Fruit fly (Drosophila melanogaster) whole organism, embryonic: ENCODE measurements around the gene CG1999.

ENCODE experiments used
- Ada2b ChIP-seq: fragments of 200-800 bp; sonication (Bioruptor generic); IDR thresholded peaks from 2 replicates; pipeline ENCODE4 v1.3.6; 2022; ENCODE audit warnings: missing biosample characterization, missing genetic modification characterization
- CG10209 ChIP-seq: fragments of 200-800 bp; sonication (Bioruptor generic); optimal IDR thresholded peaks from 3 replicates; lab custom pipeline; 2017; ENCODE audit warnings: missing biosample characterization, mild to moderate bottlenecking, missing genetic modification characterization, missing genetic modification reagents
- CG10366 ChIP-seq: fragments of 200-800 bp; sonication (Bioruptor generic); IDR thresholded peaks from 2 replicates; pipeline ENCODE4 v1.3.6; 2022; ENCODE audit warnings: missing biosample characterization, missing genetic modification characterization
- CG10654 ChIP-seq: fragments of 200-800 bp; sonication (Bioruptor generic); optimal IDR thresholded peaks from 2 replicates; lab custom pipeline; 2016; ENCODE audit warnings: missing biosample characterization, missing genetic modification characterization
- CG11456 ChIP-seq: fragments of 200-800 bp; sonication (Bioruptor generic); IDR thresholded peaks from 3 replicates; pipeline ENCODE4 v1.3.6; 2022; ENCODE audit warnings: missing biosample characterization, missing genetic modification characterization
- CG12219 ChIP-seq: fragments of 200-800 bp; sonication (Bioruptor generic); optimal IDR thresholded peaks from 3 replicates; lab custom pipeline; 2018; ENCODE audit warnings: missing biosample characterization, mild to moderate bottlenecking, missing genetic modification characterization
- CG1233 ChIP-seq: fragments of 200-800 bp; sonication (Bioruptor generic); optimal IDR thresholded peaks from 4 replicates; lab custom pipeline; 2018; ENCODE audit warnings: missing biosample characterization, mild to moderate bottlenecking, missing genetic modification characterization
- CG12391 ChIP-seq: fragments of 200-800 bp; sonication (Bioruptor generic); optimal IDR thresholded peaks from 3 replicates; lab custom pipeline; 2018; ENCODE audit warnings: missing biosample characterization, mild to moderate bottlenecking, missing genetic modification characterization, moderate library complexity
- CG13775 ChIP-seq: fragments of 200-800 bp; sonication (Bioruptor generic); optimal IDR thresholded peaks from 3 replicates; lab custom pipeline; 2017; ENCODE audit warnings: missing biosample characterization, mild to moderate bottlenecking, missing genetic modification characterization
- CG17361 ChIP-seq: fragments of 200-800 bp; sonication (Bioruptor generic); IDR thresholded peaks from 3 replicates; pipeline ENCODE4 v1.3.6; 2022; ENCODE audit warnings: missing biosample characterization, missing genetic modification characterization
- CG32532 ChIP-seq: fragments of 200-800 bp; sonication (Bioruptor generic); IDR thresholded peaks from 2 replicates; pipeline ENCODE4 v1.3.6; 2022; ENCODE audit warnings: missing biosample characterization, missing genetic modification characterization
- CG4360 ChIP-seq: fragments of 200-800 bp; sonication (Bioruptor generic); IDR thresholded peaks from 2 replicates; pipeline ENCODE4 v1.3.6; 2022; ENCODE audit warnings: missing biosample characterization, missing genetic modification characterization
- CG4404 ChIP-seq: fragments of 200-800 bp; sonication (Bioruptor generic); IDR thresholded peaks from 2 replicates; pipeline ENCODE4 v1.3.6; 2022; ENCODE audit warnings: missing biosample characterization, missing genetic modification characterization
- CG6683 ChIP-seq: fragments of 200-800 bp; sonication (Bioruptor generic); optimal IDR thresholded peaks from 2 replicates; lab custom pipeline; 2017; ENCODE audit warnings: missing biosample characterization, mild to moderate bottlenecking, missing genetic modification characterization, missing genetic modification reagents
- CG6689 ChIP-seq: fragments of 200-800 bp; sonication (Bioruptor generic); IDR thresholded peaks from 2 replicates; pipeline ENCODE4 v1.3.6; 2022; ENCODE audit warnings: missing biosample characterization, missing genetic modification characterization
- CG7839 ChIP-seq: fragments of 200-800 bp; sonication (Bioruptor generic); optimal IDR thresholded peaks from 3 replicates; lab custom pipeline; 2018; ENCODE audit warnings: missing biosample characterization, mild to moderate bottlenecking, missing genetic modification characterization, moderate library complexity
- CG8281 ChIP-seq: fragments of 200-800 bp; sonication (Bioruptor generic); optimal IDR thresholded peaks from 2 replicates; lab custom pipeline; 2018; ENCODE audit warnings: missing biosample characterization, mild to moderate bottlenecking, missing genetic modification characterization, moderate library complexity
- CG9215 ChIP-seq: fragments of 200-800 bp; sonication (Bioruptor generic); IDR thresholded peaks from 2 replicates; pipeline ENCODE4 v1.3.6; 2022; ENCODE audit warnings: missing biosample characterization, missing genetic modification characterization
- CG9609 ChIP-seq: fragments of 200-800 bp; sonication (Bioruptor generic); optimal IDR thresholded peaks from 3 replicates; lab custom pipeline; 2016; ENCODE audit warnings: missing biosample characterization, missing genetic modification characterization
- Chrac-16 ChIP-seq: fragments of 200-800 bp; sonication (Bioruptor generic); optimal IDR thresholded peaks from 3 replicates; lab custom pipeline; 2016; ENCODE audit warnings: missing biosample characterization, missing genetic modification characterization
- CoRest ChIP-seq: fragments of 200-800 bp; sonication (Bioruptor generic); optimal IDR thresholded peaks from 3 replicates; lab custom pipeline; 2018; ENCODE audit warnings: missing biosample characterization, mild to moderate bottlenecking, missing genetic modification characterization, moderate library complexity
- Dad ChIP-seq: fragments of 200-800 bp; sonication (Bioruptor generic); optimal IDR thresholded peaks from 3 replicates; lab custom pipeline; 2016; ENCODE audit warnings: missing biosample characterization, missing genetic modification characterization
- Doc3 ChIP-seq: fragments of 200-800 bp; sonication (Bioruptor generic); IDR thresholded peaks from 3 replicates; pipeline ENCODE4 v1.3.6; 2022; ENCODE audit warnings: missing biosample characterization, missing genetic modification characterization; ENCODE audit not compliant: partially characterized antibody
- Ets97D ChIP-seq: fragments of 200-800 bp; sonication (Bioruptor generic); optimal IDR thresholded peaks from 3 replicates; lab custom pipeline; 2016; ENCODE audit warnings: missing biosample characterization, missing genetic modification characterization
- HHEX ChIP-seq: fragments of 200-800 bp; sonication (Bioruptor generic); optimal IDR thresholded peaks from 3 replicates; lab custom pipeline; 2017; ENCODE audit warnings: missing biosample characterization, mild to moderate bottlenecking, missing genetic modification characterization, missing genetic modification reagents
- Neu2 ChIP-seq: fragments of 200-800 bp; sonication (Bioruptor generic); optimal IDR thresholded peaks from 3 replicates; lab custom pipeline; 2016; ENCODE audit warnings: missing biosample characterization, missing genetic modification characterization, borderline replicate concordance
- Sox100B ChIP-seq: fragments of 200-800 bp; sonication (Bioruptor generic); optimal IDR thresholded peaks from 3 replicates; lab custom pipeline; 2018; ENCODE audit warnings: missing biosample characterization, mild to moderate bottlenecking, missing genetic modification characterization
- Sry-β ChIP-seq: fragments of 200-800 bp; sonication (Bioruptor generic); optimal IDR thresholded peaks from 2 replicates; lab custom pipeline; 2018; ENCODE audit warnings: missing biosample characterization, mild to moderate bottlenecking, missing genetic modification characterization, moderate library complexity
- TFAM ChIP-seq: fragments of 200-800 bp; sonication (Bioruptor generic); optimal IDR thresholded peaks from 2 replicates; lab custom pipeline; 2017; ENCODE audit warnings: missing biosample characterization, missing genetic modification characterization, inconsistent platforms
- Xbp1 ChIP-seq: fragments of 200-800 bp; sonication (Bioruptor generic); optimal IDR thresholded peaks from 3 replicates; lab custom pipeline; 2016; ENCODE audit warnings: missing biosample characterization, mild to moderate bottlenecking, missing genetic modification characterization
- dm ChIP-seq: fragments of 200-800 bp; sonication (Bioruptor generic); optimal IDR thresholded peaks from 3 replicates; lab custom pipeline; 2016; ENCODE audit warnings: missing biosample characterization, missing genetic modification characterization
- fd3F ChIP-seq: fragments of 200-800 bp; sonication (Bioruptor generic); optimal IDR thresholded peaks from 2 replicates; lab custom pipeline; 2018; ENCODE audit warnings: missing biosample characterization, mild to moderate bottlenecking, missing genetic modification characterization, moderate library complexity
- hth ChIP-seq: fragments of >200 bp; optimal IDR thresholded peaks from 2 replicates; lab custom pipeline; 2017; ENCODE audit warnings: inconsistent platforms
- klu ChIP-seq: fragments of 200-800 bp; sonication (Bioruptor generic); IDR thresholded peaks from 2 replicates; pipeline ENCODE4 v1.3.6; 2022; ENCODE audit warnings: missing biosample characterization, missing genetic modification characterization
- onecut ChIP-seq: fragments of 200-800 bp; sonication (Bioruptor generic); IDR thresholded peaks from 2 replicates; pipeline ENCODE4 v1.3.6; 2022; ENCODE audit warnings: missing biosample characterization, missing genetic modification characterization
- otp ChIP-seq: fragments of 200-800 bp; sonication (Bioruptor generic); IDR thresholded peaks from 3 replicates; pipeline ENCODE4, ENCODE4 v1.3.6; 2022; ENCODE audit warnings: missing biosample characterization, missing genetic modification characterization
- pan ChIP-seq, 4 experiments: fragments of >200 bp in 3 of 4; fragments of 200-800 bp in 1 of 4; sonication (Bioruptor generic) in 1 of 4; optimal IDR thresholded peaks in 3 of 4; IDR thresholded peaks in 1 of 4; 2 replicates each; pipeline versions ENCODE4 v1.3.6 to Lab custom; 2017 to 2022; ENCODE audit warnings: missing biosample characterization in 2 of 4, missing genetic modification characterization in 2 of 4, mixed read lengths in 1 of 4
- phol ChIP-seq: fragments of 200-800 bp; sonication (Bioruptor generic); optimal IDR thresholded peaks from 3 replicates; lab custom pipeline; 2018; ENCODE audit warnings: missing biosample characterization, mild to moderate bottlenecking, missing genetic modification characterization, moderate library complexity
- sc ChIP-seq, 3 experiments: fragments of >200 bp in 2 of 3; fragments of 200-800 bp in 1 of 3; sonication (Bioruptor generic) in 1 of 3; optimal IDR thresholded peaks; 2 replicates in 2 of 3; 3 replicates in 1 of 3; lab custom pipeline; 2017; ENCODE audit warnings: mild to moderate bottlenecking in 1 of 3, missing biosample characterization in 1 of 3, missing genetic modification characterization in 1 of 3, missing genetic modification reagents in 1 of 3
- slp2 ChIP-seq: fragments of 200-800 bp; sonication (Bioruptor generic); optimal IDR thresholded peaks from 2 replicates; lab custom pipeline; 2016; ENCODE audit warnings: missing biosample characterization, missing genetic modification characterization
- sr ChIP-seq: fragments of 200-800 bp; sonication (Bioruptor generic); IDR thresholded peaks from 3 replicates; pipeline ENCODE4 v1.3.6; 2022; ENCODE audit warnings: missing biosample characterization, missing genetic modification characterization
- trem ChIP-seq: fragments of 200-800 bp; optimal IDR thresholded peaks from 3 replicates; lab custom pipeline; 2019; ENCODE audit warnings: missing biosample characterization, mild to moderate bottlenecking, missing genetic modification characterization, moderate library complexity

Gene CG1999

DNA sequence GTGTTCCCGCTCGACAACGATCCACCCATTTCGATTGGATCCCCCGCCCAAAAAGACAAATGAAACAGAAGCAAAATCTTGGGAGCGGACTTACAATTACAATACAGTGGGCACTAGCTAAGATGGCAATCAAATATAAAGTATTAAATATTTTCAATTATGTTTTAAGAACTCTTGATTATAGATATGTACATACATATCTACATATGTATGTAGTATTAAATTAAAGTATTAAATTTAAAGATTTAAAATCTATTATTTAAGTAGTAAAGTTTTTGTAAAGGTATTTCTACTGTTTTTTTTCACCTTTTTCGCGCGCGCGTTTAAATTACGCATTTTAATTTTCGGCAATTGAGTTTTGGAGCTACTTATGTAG is 23.8 kb upstream of the CG1999 start (continued):
- TF ChIP-seq Neu2 (GFP tag; lab: Kevin White, UChicago) (no peak), CG7839 (peak; percentile 87), Sox100B (GFP tag; lab: Kevin White, UChicago) (peak; percentile 77), Chrac-16 (GFP tag; lab: Kevin White, UChicago) (peak; percentile 37), fd3F (GFP tag; lab: Kevin White, UChicago) (peak; percentile 51), Doc3 (GFP tag; lab: Robert Waterston, UW) (no peak), CG32532 (GFP tag; lab: Robert Waterston, UW) (peak; percentile 87), trem (tag; lab: Kevin White, UChicago) (peak; percentile 60), CG8281 (tag; lab: Kevin White, UChicago) (peak; percentile 32), slp2 (no peak), sr (no peak), CG4360 (no peak), HHEX (GFP tag; lab: Kevin White, UChicago) (peak; percentile 80), CG10366 (GFP tag; lab: Robert Waterston, UW) (peak; percentile 55), sc (optimal IDR thresholded peaks at IDR 0.05; lab: Kevin White, UChicago) (no peak), sc (GFP tag; optimal IDR thresholded peaks at IDR 0.05; lab: Kevin White, UChicago) (peak; percentile 51), CG1233 (GFP tag; lab: Kevin White, UChicago) (peak; percentile 57), CG10209 (GFP tag; lab: Kevin White, UChicago) (peak; percentile 76), CG17361 (GFP tag; lab: Robert Waterston, UW) (peak; percentile 86), CG4404 (GFP tag; lab: Robert Waterston, UW) (peak; percentile 39; the same call in 1 of the 2 replicates), Xbp1 (GFP tag; lab: Kevin White, UChicago) (peak; percentile 62), CG13775 (GFP tag; lab: Kevin White, UChicago) (peak; percentile 58), CG6689 (GFP tag; lab: Robert Waterston, UW) (peak; percentile 82), CG10654 (GFP tag; lab: Kevin White, UChicago) (peak; percentile 46), CG9609 (GFP tag; lab: Kevin White, UChicago) (no peak), onecut (peak; percentile 9), klu (peak; percentile 56; the same call in 1 of the 2 replicates), Ets97D (GFP tag; lab: Kevin White, UChicago) (no peak), CG9215 (GFP tag; lab: Robert Waterston, UW) (peak; percentile 59), Dad (GFP tag; lab: Kevin White, UChicago) (no peak), pan (optimal IDR thresholded peaks at IDR 0.05; lab: Kevin White, UChicago) (no peak), pan (GFP tag; optimal IDR thresholded peaks at IDR 0.05 in 1 of 2, IDR thresholded peaks at IDR 0.05 in 1 of 2) (peak in 1 of 2 experiments; percentile 73), Sry-β (GFP tag; lab: Kevin White, UChicago) (no peak), phol (tag; lab: Kevin White, UChicago) (peak; percentile 88), CG12391 (tag; lab: Kevin White, UChicago) (peak; percentile 89), TFAM (GFP tag; lab: Kevin White, UChicago) (no peak), dm (GFP tag; lab: Kevin White, UChicago) (no peak), CG11456 (GFP tag; lab: Robert Waterston, UW) (peak; percentile 59; the same call in 1 of the 3 replicates), CoRest (tag; lab: Kevin White, UChicago) (peak; percentile 89), CG6683 (GFP tag; lab: Kevin White, UChicago) (peak; percentile 45), Ada2b (GFP tag; lab: Robert Waterston, UW) (peak; percentile 56), otp (GFP tag; lab: Robert Waterston, UW) (peak; percentile 33; the same call in 1 of the 3 replicates), hth (lab: Kevin White, UChicago) (no peak), CG12219 (GFP tag; lab: Kevin White, UChicago) (peak; percentile 55)
